Fruit fly (Drosophila melanogaster): ENCODE results near the gene Nrg.
A peak's percentile ranks its signal among the peaks of the same experiment; 100 is the strongest.

The Nrg gene

dm6 chrX:8541985-8542384 is 24.8 kb downstream of the Nrg start (continued):
- TF ChIP-seq aop (GFP tag; IDR thresholded peaks at IDR 0.05), result no peak
- TF ChIP-seq Dip2 (GFP tag; IDR thresholded peaks at IDR 0.05), result no peak
- no peak for TF ChIP-seq CG11560 (tag; IDR thresholded peaks at IDR 0.05)
- TF ChIP-seq emc (GFP tag; optimal IDR thresholded peaks at IDR 0.05), result no peak
- no peak for TF ChIP-seq Sin3A (optimal IDR thresholded peaks at IDR 0.05)
- TF ChIP-seq ab (GFP tag; optimal IDR thresholded peaks at IDR 0.05), result no peak
- 0 out of 2 replicates have a peak, but pooled peaks have one; percentile 17 for TF ChIP-seq CG14667 (GFP tag; IDR thresholded peaks at IDR 0.05)
- TF ChIP-seq Atf6 (GFP tag; IDR thresholded peaks at IDR 0.05), result peak; percentile 63
- no peak for TF ChIP-seq ham (GFP tag; IDR thresholded peaks at IDR 0.05)
- peak in 1 of 2 experiments; percentile 40 for TF ChIP-seq bsh (GFP tag; optimal IDR thresholded peaks at IDR 0.05)
- TF ChIP-seq da (GFP tag; optimal IDR thresholded peaks at IDR 0.05), result no peak
- no peak for TF ChIP-seq CG13287 (GFP tag; IDR thresholded peaks at IDR 0.05; ENCODE audit: partially characterized antibody)
- no peak for TF ChIP-seq chn (GFP tag; optimal IDR thresholded peaks at IDR 0.05)
- peak; percentile 66 for TF ChIP-seq slbo (GFP tag; IDR thresholded peaks at IDR 0.05)
- no peak for TF ChIP-seq lov (optimal IDR thresholded peaks at IDR 0.05)
- no peak for TF ChIP-seq lov (GFP tag; IDR thresholded peaks at IDR 0.05)
- no peak; the same call in 1 of the 2 replicates for TF ChIP-seq CG6272 (GFP tag; IDR thresholded peaks at IDR 0.05)
- no peak for TF ChIP-seq CG11085 (GFP tag; IDR thresholded peaks at IDR 0.05)
- no peak for TF ChIP-seq nau (GFP tag; optimal IDR thresholded peaks at IDR 0.05)
- TF ChIP-seq stwl (tag; optimal IDR thresholded peaks at IDR 0.05), result no peak
- TF ChIP-seq CG3847 (GFP tag; IDR thresholded peaks at IDR 0.05), result no peak
- TF ChIP-seq CG32772 (GFP tag; IDR thresholded peaks at IDR 0.05), result 0 out of 2 replicates have a peak, but pooled peaks have one; percentile 12
- peak; percentile 35; the same call in 1 of the 2 replicates for TF ChIP-seq seq (GFP tag; IDR thresholded peaks at IDR 0.05)
- no peak for TF ChIP-seq HLH4C (GFP tag; IDR thresholded peaks at IDR 0.05; ENCODE audit: partially characterized antibody)
- TF ChIP-seq zfh2 (GFP tag; optimal IDR thresholded peaks at IDR 0.05), result no peak
- TF ChIP-seq CG12659 (GFP tag; optimal IDR thresholded peaks at IDR 0.05), result peak; percentile 54
- peak; percentile 77 for TF ChIP-seq CG7839 (tag; optimal IDR thresholded peaks at IDR 0.05)
- TF ChIP-seq CG17359 (tag; optimal IDR thresholded peaks at IDR 0.05), result peak; percentile 66
- no peak for TF ChIP-seq CG7357 (GFP tag; IDR thresholded peaks at IDR 0.05)
- no peak for TF ChIP-seq CG2889 (GFP tag; IDR thresholded peaks at IDR 0.05)
- no peak for TF ChIP-seq Dll (GFP tag; IDR thresholded peaks at IDR 0.05; ENCODE audit: partially characterized antibody)
- peak; percentile 32 for TF ChIP-seq CG8388 (GFP tag; optimal IDR thresholded peaks at IDR 0.05)
- no peak for TF ChIP-seq mld (GFP tag; IDR thresholded peaks at IDR 0.05; ENCODE audit: partially characterized antibody)
- TF ChIP-seq Meics (GFP tag; optimal IDR thresholded peaks at IDR 0.05), result peak; percentile 82
- peak; percentile 63 for TF ChIP-seq bcd (GFP tag; optimal IDR thresholded peaks at IDR 0.05)
- TF ChIP-seq sima (GFP tag; optimal IDR thresholded peaks at IDR 0.05), result no peak
- TF ChIP-seq Tbp (GFP tag; optimal IDR thresholded peaks at IDR 0.05), result no peak
- TF ChIP-seq Jarid2 (GFP tag; optimal IDR thresholded peaks at IDR 0.05), result no peak
- TF ChIP-seq CG13123 (GFP tag; optimal IDR thresholded peaks at IDR 0.05), result no peak
- no peak for TF ChIP-seq pzg (GFP tag; optimal IDR thresholded peaks at IDR 0.05)
- TF ChIP-seq CG1792 (GFP tag; optimal IDR thresholded peaks at IDR 0.05), result no peak
- TF ChIP-seq Ets65A (GFP tag), result no peak
- no peak for TF ChIP-seq br (optimal IDR thresholded peaks at IDR 0.05)
- TF ChIP-seq pum (GFP tag; optimal IDR thresholded peaks at IDR 0.05), result peak; percentile 10
- TF ChIP-seq CG4730 (GFP tag; IDR thresholded peaks at IDR 0.05), result 0 out of 2 replicates have a peak, but pooled peaks have one; percentile 21
- no peak for TF ChIP-seq CG7987 (GFP tag; optimal IDR thresholded peaks at IDR 0.05)
- TF ChIP-seq exex (tag; optimal IDR thresholded peaks at IDR 0.05), result peak; percentile 21
- peak; percentile 0 for TF ChIP-seq sqz (GFP tag; optimal IDR thresholded peaks at IDR 0.05)
- no peak for TF ChIP-seq CG34224 (GFP tag; IDR thresholded peaks at IDR 0.05; ENCODE audit: partially characterized antibody)
- TF ChIP-seq sr (GFP tag; IDR thresholded peaks at IDR 0.05), result no peak
- peak; percentile 50 for TF ChIP-seq CG2712 (tag; optimal IDR thresholded peaks at IDR 0.05)
- TF ChIP-seq Optix (GFP tag; IDR thresholded peaks at IDR 0.05), result no peak
- TF ChIP-seq tap (tag; optimal IDR thresholded peaks at IDR 0.05), result peak; percentile 42
